Fruit fly (Drosophila melanogaster) whole organism, wandering third instar larva: ENCODE measurements around the gene fred.
A peak's percentile ranks its signal among the peaks of the same experiment; 100 is the strongest.

Experiments used
- Abd-B ChIP-seq: fragments of >200 bp; optimal IDR thresholded peaks from 2 replicates; lab custom pipeline; 2017; ENCODE audit warnings: missing biosample characterization, missing genetic modification characterization
- CG32264 ChIP-seq: fragments of 200-800 bp; sonication (Bioruptor generic); optimal IDR thresholded peaks from 2 replicates; lab custom pipeline; 2016; ENCODE audit warnings: missing biosample characterization, missing genetic modification characterization
- CG9705 ChIP-seq: fragments of 200-800 bp; sonication (Bioruptor generic); optimal IDR thresholded peaks from 2 replicates; lab custom pipeline; 2018; ENCODE audit warnings: missing biosample characterization, mild to moderate bottlenecking, missing genetic modification characterization
- CrebA ChIP-seq: fragments of 200-800 bp; sonication (Bioruptor generic); optimal IDR thresholded peaks from 2 replicates; lab custom pipeline; 2016; ENCODE audit warnings: missing biosample characterization, mild to moderate bottlenecking, missing genetic modification characterization, borderline replicate concordance
- Dfd ChIP-seq: fragments of >200 bp; optimal IDR thresholded peaks from 2 replicates; lab custom pipeline; 2017; ENCODE audit warnings: missing biosample characterization, missing genetic modification characterization
- Dif ChIP-seq: fragments of 200-275, 200-300 bp; sonication (Bioruptor generic); optimal IDR thresholded peaks from 2 replicates; lab custom pipeline; 2018; ENCODE audit warnings: missing biosample characterization, missing genetic modification characterization; ENCODE audit not compliant: partially characterized antibody
- GATAd ChIP-seq: sonication (Bioruptor generic); optimal IDR thresholded peaks from 2 replicates; lab custom pipeline; 2016; ENCODE audit warnings: missing biosample characterization, missing genetic modification characterization
- HLH106 ChIP-seq: fragments of 200-800 bp; optimal IDR thresholded peaks from 3 replicates; lab custom pipeline; 2019; ENCODE audit warnings: missing biosample characterization, mild to moderate bottlenecking, missing genetic modification characterization, moderate library complexity
- Hnf4 ChIP-seq: fragments of 200-800 bp; sonication (Bioruptor generic); optimal IDR thresholded peaks from 2 replicates; lab custom pipeline; 2016; ENCODE audit warnings: missing biosample characterization, mild to moderate bottlenecking, missing genetic modification characterization
- Hr83 ChIP-seq: fragments of 200-300 bp; sonication (Bioruptor generic); optimal IDR thresholded peaks from 2 replicates; lab custom pipeline; 2016; ENCODE audit warnings: missing biosample characterization, mild to moderate bottlenecking, missing genetic modification characterization, moderate library complexity; ENCODE audit not compliant: poor library complexity, severe bottlenecking
- Jra ChIP-seq: sonication (Bioruptor generic); optimal IDR thresholded peaks from 2 replicates; lab custom pipeline; 2016; ENCODE audit warnings: missing biosample characterization, missing genetic modification characterization
- Mio ChIP-seq: sonication (Bioruptor generic); optimal IDR thresholded peaks from 2 replicates; lab custom pipeline; 2016; ENCODE audit warnings: missing biosample characterization, missing genetic modification characterization
- Myc ChIP-seq: fragments of >200 bp; optimal IDR thresholded peaks from 2 replicates; lab custom pipeline; 2017
- N ChIP-seq: fragments of >200 bp; optimal IDR thresholded peaks from 2 replicates; lab custom pipeline; 2018; ENCODE audit warnings: missing biosample characterization, missing external identifiers, missing genetic modification characterization
- OdsH ChIP-seq: fragments of 200-800 bp; sonication (Bioruptor generic); optimal IDR thresholded peaks from 2 replicates; lab custom pipeline; 2016; ENCODE audit warnings: missing biosample characterization, mild to moderate bottlenecking, missing genetic modification characterization
- Rel ChIP-seq, 2 experiments: fragments of 200-800 bp; sonication (Bioruptor generic) in 1 of 2; optimal IDR thresholded peaks; 2 replicates in 1 of 2; 3 replicates in 1 of 2; lab custom pipeline; 2016 to 2019; ENCODE audit warnings: mild to moderate bottlenecking in 2 of 2, missing biosample characterization in 2 of 2, missing genetic modification characterization in 2 of 2, moderate library complexity in 1 of 2
- Sp1 ChIP-seq: fragments of 200-800 bp; sonication (Bioruptor generic); optimal IDR thresholded peaks from 3 replicates; lab custom pipeline; 2019; ENCODE audit warnings: missing biosample characterization, mild to moderate bottlenecking, missing genetic modification characterization, moderate library complexity
- Vsx2 ChIP-seq: fragments of 200-300, 225-300 bp; sonication (Bioruptor generic); optimal IDR thresholded peaks from 2 replicates; lab custom pipeline; 2018; ENCODE audit warnings: missing biosample characterization, missing genetic modification characterization; ENCODE audit not compliant: partially characterized antibody
- br ChIP-seq: fragments of 200-800 bp; sonication (Bioruptor generic); optimal IDR thresholded peaks from 2 replicates; lab custom pipeline; 2016; ENCODE audit warnings: missing biosample characterization, missing genetic modification characterization
- brk ChIP-seq: fragments of 200-800 bp; sonication (Bioruptor generic); optimal IDR thresholded peaks from 2 replicates; lab custom pipeline; 2016; ENCODE audit warnings: missing biosample characterization, mild to moderate bottlenecking, missing genetic modification characterization
- dl ChIP-seq, 2 experiments: fragments of 175-275, 200-275 bp in 1 of 2; fragments of 200-275 bp in 1 of 2; sonication (Bioruptor generic); optimal IDR thresholded peaks; lab custom pipeline; 2018; ENCODE audit warnings: mild to moderate bottlenecking in 2 of 2, missing biosample characterization in 2 of 2, missing genetic modification characterization in 2 of 2, moderate library complexity in 2 of 2; ENCODE audit not compliant: partially characterized antibody in 2 of 2, insufficient read depth in 1 of 2
- dmrt93B ChIP-seq: fragments of 200-800 bp; sonication (Bioruptor generic); optimal IDR thresholded peaks from 2 replicates; lab custom pipeline; 2018; ENCODE audit warnings: missing biosample characterization, mild to moderate bottlenecking, missing genetic modification characterization
- dsf ChIP-seq: sonication (Bioruptor generic); optimal IDR thresholded peaks from 2 replicates; lab custom pipeline; 2016; ENCODE audit warnings: missing biosample characterization, missing genetic modification characterization, borderline replicate concordance
- ey ChIP-seq: fragments of 200-800 bp; sonication (Bioruptor generic); optimal IDR thresholded peaks from 2 replicates; lab custom pipeline; 2016; ENCODE audit warnings: missing biosample characterization, missing genetic modification characterization
- foxo ChIP-seq, 2 experiments: fragments of 200-800 bp; sonication (Bioruptor generic); optimal IDR thresholded peaks; 2 replicates in 1 of 2; 3 replicates in 1 of 2; lab custom pipeline; 2016 to 2017; ENCODE audit warnings: missing biosample characterization in 2 of 2, missing genetic modification characterization in 2 of 2
- fru ChIP-seq: fragments of 200-800 bp; sonication (Bioruptor generic); optimal IDR thresholded peaks from 3 replicates; lab custom pipeline; 2016; ENCODE audit warnings: missing biosample characterization, mild to moderate bottlenecking, missing genetic modification characterization
- jim ChIP-seq: fragments of 175-275, 200-325 bp; sonication (Bioruptor generic); optimal IDR thresholded peaks from 2 replicates; lab custom pipeline; 2016; ENCODE audit warnings: missing biosample characterization, mild to moderate bottlenecking, missing genetic modification characterization
- lola ChIP-seq: fragments of >200 bp; optimal IDR thresholded peaks from 2 replicates; lab custom pipeline; 2017; ENCODE audit warnings: missing biosample characterization, missing genetic modification characterization
- pan ChIP-seq: fragments of >200 bp; optimal IDR thresholded peaks from 2 replicates; lab custom pipeline; 2017
- psq ChIP-seq: fragments of 200-800 bp; sonication (Bioruptor generic); optimal IDR thresholded peaks from 3 replicates; lab custom pipeline; 2017; ENCODE audit warnings: missing biosample characterization, mild to moderate bottlenecking, missing genetic modification characterization, moderate library complexity
- rgr ChIP-seq: fragments of 200-800 bp; sonication (Bioruptor generic); optimal IDR thresholded peaks from 3 replicates; lab custom pipeline; 2016; ENCODE audit warnings: missing biosample characterization, mild to moderate bottlenecking, missing genetic modification characterization
- sage ChIP-seq: fragments of 200-800 bp; sonication (Bioruptor generic); optimal IDR thresholded peaks from 2 replicates; lab custom pipeline; 2016; ENCODE audit warnings: missing biosample characterization, mild to moderate bottlenecking, missing genetic modification characterization
- sv ChIP-seq: fragments of 200-800 bp; sonication (Bioruptor generic); optimal IDR thresholded peaks from 3 replicates; lab custom pipeline; 2016; ENCODE audit warnings: missing biosample characterization, missing genetic modification characterization
- tai ChIP-seq: sonication (Bioruptor generic); optimal IDR thresholded peaks from 2 replicates; lab custom pipeline; 2016; ENCODE audit warnings: missing biosample characterization, missing genetic modification characterization
- usp ChIP-seq: fragments of >200 bp; optimal IDR thresholded peaks from 2 replicates; lab custom pipeline; 2017; ENCODE audit warnings: missing biosample characterization, missing genetic modification characterization
- woc ChIP-seq: sonication (Bioruptor generic); optimal IDR thresholded peaks from 2 replicates; lab custom pipeline; 2016; ENCODE audit warnings: missing biosample characterization, mild to moderate bottlenecking, missing genetic modification characterization

fred gene

dm6 chr2L:3916857-3917256, 74.7 kb downstream of the fred start:
- TF ChIP-seq CG32264: no peak

- TF ChIP-seq Dfd: peak; percentile 66
- TF ChIP-seq Dif (GFP tag; lab: Kevin White, UChicago): no peak
- no peak for TF ChIP-seq rgr (GFP tag; lab: Kevin White, UChicago)
Observed at dm6 chr2L:3914655-3915054, 76.9 kb downstream of the fred start.

- TF ChIP-seq fru (GFP tag; lab: Kevin White, UChicago) (no peak), dmrt93B (GFP tag; lab: Kevin White, UChicago) (no peak), HLH106 (no peak), Dif (GFP tag; lab: Kevin White, UChicago) (no peak), Vsx2 (no peak), OdsH (no peak), lola (GFP tag; lab: Kevin White, UChicago) (no peak), CrebA (no peak), Abd-B (GFP tag; lab: Kevin White, UChicago) (no peak), Rel (GFP tag; optimal IDR thresholded peaks at IDR 0.05; lab: Kevin White, UChicago) (no peak), Rel (tag; optimal IDR thresholded peaks at IDR 0.05; lab: Kevin White, UChicago) (no peak), jim (GFP tag; lab: Kevin White, UChicago) (no peak), Hr83 (GFP tag; lab: Kevin White, UChicago) (no peak)
- TF ChIP-seq, all 38 proteins: peak for 0
Observed at dm6 chr2L:3914188-3914587, 77.3 kb downstream of the fred start, which contains the start of gene Fpgs2. TSS of gene Fpgs2 (minus strand) at chr2L:3914288.

- TF ChIP-seq brk (GFP tag; lab: Kevin White, UChicago) (no peak), N (no peak), Rel (GFP tag; optimal IDR thresholded peaks at IDR 0.05; lab: Kevin White, UChicago) (no peak), Rel (tag; optimal IDR thresholded peaks at IDR 0.05; lab: Kevin White, UChicago) (no peak), Vsx2 (no peak), tai (GFP tag; lab: Kevin White, UChicago) (no peak)
Observed at dm6 chr2L:3902760-3903159, 88.8 kb downstream of the fred start, which contains the start of gene capu. TSS of gene capu (minus strand) at chr2L:3902860.

dm6 chr2L:3897529-3897928, 94.0 kb downstream of the fred start:
- TF ChIP-seq rgr (GFP tag; lab: Kevin White, UChicago) (no peak), Rel (GFP tag; optimal IDR thresholded peaks at IDR 0.05; lab: Kevin White, UChicago) (no peak), Rel (tag; optimal IDR thresholded peaks at IDR 0.05; lab: Kevin White, UChicago) (no peak), N (no peak), Vsx2 (no peak), usp (no peak)
- TF ChIP-seq, all 38 proteins: peak for 0

- TF ChIP-seq Rel (GFP tag; optimal IDR thresholded peaks at IDR 0.05; lab: Kevin White, UChicago): peak; percentile 65
- TF ChIP-seq Rel (tag; optimal IDR thresholded peaks at IDR 0.05; lab: Kevin White, UChicago): peak; percentile 34
- peak; percentile 84 for TF ChIP-seq ey (GFP tag; lab: Kevin White, UChicago)
- TF ChIP-seq br: peak; percentile 82
- peak; percentile 86 for TF ChIP-seq Hnf4 (GFP tag; lab: Kevin White, UChicago)
- TF ChIP-seq CG9705: peak; percentile 87
- peak; percentile 85 for TF ChIP-seq psq (GFP tag; lab: Kevin White, UChicago)
- TF ChIP-seq pan (lab: Kevin White, UChicago): no peak
- TF ChIP-seq woc: peak; percentile 51
- no peak for TF ChIP-seq usp
- TF ChIP-seq Jra: peak; percentile 67
- no peak for TF ChIP-seq Dif (GFP tag; lab: Kevin White, UChicago)
- no peak for TF ChIP-seq lola (GFP tag; lab: Kevin White, UChicago)
- peak; percentile 96 for TF ChIP-seq rgr (GFP tag; lab: Kevin White, UChicago)
- peak; percentile 90 for TF ChIP-seq Sp1 (GFP tag; lab: Kevin White, UChicago)
- peak; percentile 93 for TF ChIP-seq fru (GFP tag; lab: Kevin White, UChicago)
- peak; percentile 84 for TF ChIP-seq sage (GFP tag; lab: Kevin White, UChicago)
- peak; percentile 90 for TF ChIP-seq HLH106
- TF ChIP-seq brk (GFP tag; lab: Kevin White, UChicago): peak; percentile 86
- TF ChIP-seq OdsH: peak; percentile 92
- no peak for TF ChIP-seq dl (GFP tag; optimal IDR thresholded peaks at IDR 0.05; lab: Kevin White, UChicago; ENCODE audit: insufficient read depth in 1 of 2, partially characterized antibody in 2 of 2)
- peak; percentile 9 for TF ChIP-seq sv
- peak; percentile 42 for TF ChIP-seq dsf (GFP tag; lab: Kevin White, UChicago)
- TF ChIP-seq N: no peak
- TF ChIP-seq Vsx2: no peak
- TF ChIP-seq Myc (lab: Kevin White, UChicago): no peak
- TF ChIP-seq GATAd (GFP tag; lab: Kevin White, UChicago): peak; percentile 35
- TF ChIP-seq Abd-B (GFP tag; lab: Kevin White, UChicago): no peak
- TF ChIP-seq Dfd: peak; percentile 52
- peak; percentile 78 for TF ChIP-seq dmrt93B (GFP tag; lab: Kevin White, UChicago)
- peak; percentile 18 for TF ChIP-seq Mio (GFP tag; lab: Kevin White, UChicago)
- TF ChIP-seq CrebA: peak; percentile 49
- peak; percentile 62 for TF ChIP-seq tai (GFP tag; lab: Kevin White, UChicago)
- TF ChIP-seq jim (GFP tag; lab: Kevin White, UChicago): no peak
- peak in 1 of 2 experiments; percentile 94 for TF ChIP-seq foxo (GFP tag; optimal IDR thresholded peaks at IDR 0.05; lab: Kevin White, UChicago)
Observed at dm6 chr2L:3896834-3897143, 94.7 kb downstream of the fred start.
